Fruit fly (Drosophila melanogaster) whole organism, embryonic: ENCODE measurements around the gene Rpt6R.

Experiments used
- Atf-2 ChIP-seq: fragments of 200-800 bp; sonication (Bioruptor generic); optimal IDR thresholded peaks from 2 replicates; lab custom pipeline; 2016; ENCODE audit warnings: missing biosample characterization, missing genetic modification characterization
- CG10979 ChIP-seq: fragments of 200-800 bp; sonication (Bioruptor generic); optimal IDR thresholded peaks from 2 replicates; lab custom pipeline; 2018; ENCODE audit warnings: missing biosample characterization, mild to moderate bottlenecking, missing genetic modification characterization, moderate library complexity
- CG11456 ChIP-seq: fragments of 200-800 bp; sonication (Bioruptor generic); IDR thresholded peaks from 3 replicates; pipeline ENCODE4 v1.3.6; 2022; ENCODE audit warnings: missing biosample characterization, missing genetic modification characterization
- CG13624 ChIP-seq: fragments of 200-800 bp; sonication (Bioruptor generic); optimal IDR thresholded peaks from 2 replicates; lab custom pipeline; 2016; ENCODE audit warnings: missing biosample characterization, missing genetic modification characterization
- CG16813 ChIP-seq: fragments of 200-800 bp; sonication (Bioruptor generic); IDR thresholded peaks from 3 replicates; pipeline ENCODE4 v1.3.6; 2022; ENCODE audit warnings: missing biosample characterization, missing genetic modification characterization; ENCODE audit not compliant: partially characterized antibody
- CG17385 ChIP-seq: fragments of 200-800 bp; sonication (Bioruptor generic); optimal IDR thresholded peaks from 3 replicates; lab custom pipeline; 2018; ENCODE audit warnings: missing biosample characterization, mild to moderate bottlenecking, missing genetic modification characterization
- CG2678 ChIP-seq: fragments of 200-800 bp; sonication (Bioruptor generic); optimal IDR thresholded peaks from 3 replicates; lab custom pipeline; 2019; ENCODE audit warnings: missing biosample characterization, mild to moderate bottlenecking, missing genetic modification characterization, moderate library complexity
- CG30020 ChIP-seq: fragments of 200-800 bp; optimal IDR thresholded peaks from 2 replicates; lab custom pipeline; 2019; ENCODE audit warnings: missing biosample characterization, mild to moderate bottlenecking, missing genetic modification characterization, moderate library complexity
- CG32772 ChIP-seq: fragments of 200-800 bp; sonication (Bioruptor generic); IDR thresholded peaks from 2 replicates; pipeline ENCODE4 v1.3.6; 2022; ENCODE audit warnings: missing biosample characterization, missing genetic modification characterization
- CG7745 ChIP-seq: fragments of 200-800 bp; sonication (Bioruptor generic); optimal IDR thresholded peaks from 2 replicates; lab custom pipeline; 2018; ENCODE audit warnings: missing biosample characterization, mild to moderate bottlenecking, missing genetic modification characterization, moderate library complexity
- CG8924 ChIP-seq: fragments of 200-800 bp; optimal IDR thresholded peaks from 3 replicates; lab custom pipeline; 2019; ENCODE audit warnings: missing biosample characterization, mild to moderate bottlenecking, missing genetic modification characterization, moderate library complexity
- CG9932 ChIP-seq: fragments of 200-800 bp; sonication (Bioruptor generic); IDR thresholded peaks from 2 replicates; pipeline ENCODE4 v1.3.6; 2022; ENCODE audit warnings: missing biosample characterization, missing genetic modification characterization
- D19A ChIP-seq: fragments of 200-800 bp; optimal IDR thresholded peaks from 3 replicates; lab custom pipeline; 2019; ENCODE audit warnings: missing biosample characterization, mild to moderate bottlenecking, missing genetic modification characterization, moderate library complexity
- Dip2 ChIP-seq: fragments of 200-800 bp; sonication (Bioruptor generic); IDR thresholded peaks from 2 replicates; pipeline ENCODE4 v1.3.6; 2022; ENCODE audit warnings: missing biosample characterization, missing genetic modification characterization
- Ets97D ChIP-seq: fragments of 200-800 bp; sonication (Bioruptor generic); optimal IDR thresholded peaks from 3 replicates; lab custom pipeline; 2016; ENCODE audit warnings: missing biosample characterization, missing genetic modification characterization
- Fer3 ChIP-seq: fragments of 200-800 bp; sonication (Bioruptor generic); optimal IDR thresholded peaks from 2 replicates; lab custom pipeline; 2018; ENCODE audit warnings: missing biosample characterization, mild to moderate bottlenecking, missing genetic modification characterization, moderate library complexity
- Hmr ChIP-seq: fragments of 200-800 bp; sonication (Bioruptor generic); optimal IDR thresholded peaks from 3 replicates; lab custom pipeline; 2017; ENCODE audit warnings: mild to moderate bottlenecking, missing biosample characterization, missing genetic modification reagents, missing genetic modification characterization
- Hr39 ChIP-seq: fragments of >200 bp; optimal IDR thresholded peaks from 2 replicates; lab custom pipeline; 2017
- Hsf ChIP-seq: fragments of 200-800 bp; sonication (Bioruptor generic); optimal IDR thresholded peaks from 3 replicates; lab custom pipeline; 2016; ENCODE audit warnings: missing biosample characterization, missing genetic modification characterization
- Oaz ChIP-seq: fragments of 200-800 bp; sonication (Bioruptor generic); IDR thresholded peaks from 2 replicates; pipeline ENCODE4 v1.3.6; 2022; ENCODE audit warnings: missing biosample characterization, missing genetic modification characterization
- Spps ChIP-seq: fragments of 200-800 bp; sonication (Bioruptor generic); optimal IDR thresholded peaks from 2 replicates; lab custom pipeline; 2018; ENCODE audit warnings: missing biosample characterization, mild to moderate bottlenecking, missing genetic modification characterization
- Stat92E ChIP-seq, 3 experiments: fragments of >200 bp in 2 of 3; fragments of 200-800 bp in 1 of 3; sonication (Bioruptor generic) in 1 of 3; optimal IDR thresholded peaks; 2 replicates each; lab custom pipeline; 2017 to 2019; ENCODE audit warnings: missing biosample characterization in 3 of 3, missing genetic modification characterization in 3 of 3, mild to moderate bottlenecking in 1 of 3, moderate library complexity in 1 of 3
- Trl ChIP-seq, 3 experiments: fragments of >200 bp in 2 of 3; fragments of 200-800 bp in 1 of 3; sonication (Bioruptor generic) in 1 of 3; optimal IDR thresholded peaks; 2 replicates in 1 of 3; 3 replicates in 2 of 3; lab custom pipeline; 2016 to 2017; ENCODE audit warnings: missing biosample characterization in 1 of 3, missing genetic modification characterization in 1 of 3
- ab ChIP-seq: fragments of 200-800 bp; sonication (Bioruptor generic); optimal IDR thresholded peaks from 2 replicates; lab custom pipeline; 2016; ENCODE audit warnings: missing biosample characterization, missing genetic modification characterization
- al ChIP-seq: fragments of 200-800 bp; sonication (Bioruptor generic); IDR thresholded peaks from 2 replicates; pipeline ENCODE4 v1.3.6; 2022; ENCODE audit warnings: missing biosample characterization, missing genetic modification characterization
- ase ChIP-seq: fragments of 200-800 bp; sonication (Bioruptor generic); IDR thresholded peaks from 3 replicates; pipeline ENCODE4 v1.3.6; 2022; ENCODE audit warnings: missing biosample characterization, missing genetic modification characterization
- bigmax ChIP-seq: fragments of 200-800 bp; sonication (Bioruptor generic); optimal IDR thresholded peaks from 2 replicates; lab custom pipeline; 2018; ENCODE audit warnings: missing biosample characterization, mild to moderate bottlenecking, missing genetic modification characterization
- corto ChIP-seq: fragments of 200-800 bp; sonication (Bioruptor generic); optimal IDR thresholded peaks from 2 replicates; lab custom pipeline; 2016; ENCODE audit warnings: missing biosample characterization, mild to moderate bottlenecking, missing genetic modification characterization, moderate library complexity
- exex ChIP-seq: fragments of 200-800 bp; sonication (Bioruptor generic); optimal IDR thresholded peaks from 4 replicates; lab custom pipeline; 2018; ENCODE audit warnings: missing biosample characterization, mild to moderate bottlenecking, missing genetic modification characterization, moderate library complexity
- fd3F ChIP-seq: fragments of 200-800 bp; sonication (Bioruptor generic); optimal IDR thresholded peaks from 2 replicates; lab custom pipeline; 2018; ENCODE audit warnings: missing biosample characterization, mild to moderate bottlenecking, missing genetic modification characterization, moderate library complexity
- fru ChIP-seq: fragments of >200 bp; optimal IDR thresholded peaks from 2 replicates; lab custom pipeline; 2017
- gfzf ChIP-seq: fragments of 200-800 bp; sonication (Bioruptor generic); optimal IDR thresholded peaks from 2 replicates; lab custom pipeline; 2016; ENCODE audit warnings: missing biosample characterization, mild to moderate bottlenecking, missing genetic modification characterization, moderate library complexity
- gro ChIP-seq: fragments of 200-800 bp; sonication (Bioruptor generic); optimal IDR thresholded peaks from 2 replicates; lab custom pipeline; 2016; ENCODE audit warnings: missing biosample characterization, missing genetic modification characterization
- jing ChIP-seq: fragments of 200-800 bp; sonication (Bioruptor generic); optimal IDR thresholded peaks from 2 replicates; lab custom pipeline; 2018; ENCODE audit warnings: missing biosample characterization, mild to moderate bottlenecking, missing genetic modification characterization
- kay ChIP-seq: fragments of 200-800 bp; sonication (Bioruptor generic); optimal IDR thresholded peaks from 2 replicates; lab custom pipeline; 2016; ENCODE audit warnings: missing biosample characterization, missing genetic modification characterization
- nau ChIP-seq: fragments of 200-800 bp; sonication (Bioruptor generic); optimal IDR thresholded peaks from 3 replicates; lab custom pipeline; 2017; ENCODE audit warnings: missing biosample characterization, mild to moderate bottlenecking, missing genetic modification characterization, missing genetic modification reagents
- nmo ChIP-seq: fragments of 200-800 bp; sonication (Bioruptor generic); optimal IDR thresholded peaks from 2 replicates; lab custom pipeline; 2018; ENCODE audit warnings: missing biosample characterization, mild to moderate bottlenecking, missing genetic modification characterization, moderate library complexity
- pan ChIP-seq, 4 experiments: fragments of >200 bp in 3 of 4; fragments of 200-800 bp in 1 of 4; sonication (Bioruptor generic) in 1 of 4; optimal IDR thresholded peaks in 3 of 4; IDR thresholded peaks in 1 of 4; 2 replicates each; pipeline versions ENCODE4 v1.3.6 to Lab custom; 2017 to 2022; ENCODE audit warnings: missing biosample characterization in 2 of 4, missing genetic modification characterization in 2 of 4, mixed read lengths in 1 of 4
- rib ChIP-seq: fragments of 200-800 bp; sonication (Bioruptor generic); IDR thresholded peaks from 2 replicates; pipeline ENCODE4 v1.3.6; 2022; ENCODE audit warnings: missing biosample characterization, missing genetic modification characterization
- sc ChIP-seq, 3 experiments: fragments of >200 bp in 2 of 3; fragments of 200-800 bp in 1 of 3; sonication (Bioruptor generic) in 1 of 3; optimal IDR thresholded peaks; 2 replicates in 2 of 3; 3 replicates in 1 of 3; lab custom pipeline; 2017; ENCODE audit warnings: mild to moderate bottlenecking in 1 of 3, missing biosample characterization in 1 of 3, missing genetic modification characterization in 1 of 3, missing genetic modification reagents in 1 of 3
- slp2 ChIP-seq: fragments of 200-800 bp; sonication (Bioruptor generic); optimal IDR thresholded peaks from 2 replicates; lab custom pipeline; 2016; ENCODE audit warnings: missing biosample characterization, missing genetic modification characterization
- tna ChIP-seq: fragments of 200-800 bp; sonication (Bioruptor generic); IDR thresholded peaks from 2 replicates; pipeline ENCODE4 v1.3.6; 2022; ENCODE audit warnings: missing biosample characterization, missing genetic modification characterization; ENCODE audit not compliant: partially characterized antibody
- toy ChIP-seq: fragments of 200-800 bp; sonication (Bioruptor generic); IDR thresholded peaks from 2 replicates; pipeline ENCODE4 v1.3.6; 2022; ENCODE audit warnings: missing biosample characterization, missing genetic modification characterization
- unc-4 ChIP-seq: fragments of 200-800 bp; sonication (Bioruptor generic); IDR thresholded peaks from 2 replicates; pipeline ENCODE4 v1.3.6; 2022; ENCODE audit warnings: missing biosample characterization, missing genetic modification characterization; ENCODE audit not compliant: partially characterized antibody

The Rpt6R gene

dm6 chr3R:30601440-30602256 lies 18.2 kb upstream of the Rpt6R start, which contains the start of the genes CG2246 and CG31021 (continued):
- TF ChIP-seq slp2 (GFP tag; lab: Kevin White, UChicago) (peak; percentile 53), tna (peak; percentile 60), ab (peak; percentile 77), D19A (peak; percentile 22), Ets97D (GFP tag; lab: Kevin White, UChicago) (peak; percentile 86), CG16813 (GFP tag; lab: Robert Waterston, UW) (peak; percentile 89), Stat92E (GFP tag; optimal IDR thresholded peaks at IDR 0.05; lab: Kevin White, UChicago) (peak in 1 of 3 experiments; percentile 94), CG30020 (tag; lab: Kevin White, UChicago) (peak; percentile 27), gfzf (GFP tag; lab: Kevin White, UChicago) (peak; percentile 56), toy (no peak), CG32772 (GFP tag; lab: Robert Waterston, UW) (peak; percentile 43), CG9932 (GFP tag; lab: Robert Waterston, UW) (peak; percentile 86), kay (peak; percentile 27)
- TF ChIP-seq, all 482 proteins: peak for 270

dm6 chr3R:30600154-30601009 lies 16.9 kb upstream of the Rpt6R start:
- TF ChIP-seq ase (GFP tag; lab: Robert Waterston, UW) (peak; percentile 93; the same call in 2 of the 3 replicates), nmo (peak; percentile 92), Hr39 (no peak), CG8924 (peak; percentile 93), CG2678 (tag; lab: Kevin White, UChicago) (peak; percentile 93), Trl (optimal IDR thresholded peaks at IDR 0.05; lab: Kevin White, UChicago) (peak; percentile 81 to 97), Trl (GFP tag; optimal IDR thresholded peaks at IDR 0.05; lab: Kevin White, UChicago) (peak; percentile 88), pan (optimal IDR thresholded peaks at IDR 0.05; lab: Kevin White, UChicago) (no peak), pan (GFP tag; optimal IDR thresholded peaks at IDR 0.05 in 1 of 2, IDR thresholded peaks at IDR 0.05 in 1 of 2) (peak in 1 of 2 experiments; percentile 96), tna (no peak), Hmr (GFP tag; lab: Kevin White, UChicago) (peak; percentile 93), sc (optimal IDR thresholded peaks at IDR 0.05; lab: Kevin White, UChicago) (no peak), sc (GFP tag; optimal IDR thresholded peaks at IDR 0.05; lab: Kevin White, UChicago) (peak; percentile 80), bigmax (GFP tag; lab: Kevin White, UChicago) (no peak), unc-4 (GFP tag; lab: Robert Waterston, UW) (no peak; the same call in 1 of the 2 replicates), fru (lab: Kevin White, UChicago) (no peak), al (peak; percentile 85), Fer3 (peak; percentile 89), Atf-2 (GFP tag; lab: Kevin White, UChicago) (peak; percentile 78), Spps (tag; lab: Kevin White, UChicago) (peak; percentile 88), CG13624 (GFP tag; lab: Kevin White, UChicago) (peak; percentile 70), jing (GFP tag; lab: Kevin White, UChicago) (peak; percentile 64), nau (GFP tag; lab: Kevin White, UChicago) (peak; percentile 87), CG7745 (tag; lab: Kevin White, UChicago) (no peak), CG10979 (peak; percentile 90), fd3F (GFP tag; lab: Kevin White, UChicago) (peak; percentile 82), rib (peak; percentile 90), CG17385 (peak; percentile 88), exex (tag; lab: Kevin White, UChicago) (peak; percentile 31), corto (GFP tag; lab: Kevin White, UChicago) (peak; percentile 79), CG11456 (GFP tag; lab: Robert Waterston, UW) (peak; percentile 92), Dip2 (GFP tag; lab: Robert Waterston, UW) (peak; percentile 38; the same call in 1 of the 2 replicates), Hsf (GFP tag; lab: Kevin White, UChicago) (peak; percentile 90), Oaz (GFP tag; lab: Robert Waterston, UW) (peak; percentile 88), gro (peak; percentile 94)
